Worm (Caenorhabditis elegans): ENCODE measurements around the gene cdd-1.

Gene cdd-1

ce11 chrX:8204475-8204874, 6.5 kb downstream of the cdd-1 start:
- TF ChIP-seq R02D3.7 (tag; optimal IDR thresholded peaks at IDR 0.05), result no peak
- no peak for TF ChIP-seq hmg-11 (tag; optimal IDR thresholded peaks at IDR 0.05)
- no peak for TF ChIP-seq ztf-4 (tag; optimal IDR thresholded peaks at IDR 0.05)
- no peak for TF ChIP-seq ceh-28 (tag; optimal IDR thresholded peaks at IDR 0.05)
- no peak for TF ChIP-seq elt-2 (tag; optimal IDR thresholded peaks at IDR 0.05)
- no peak for TF ChIP-seq ceh-82 (tag; optimal IDR thresholded peaks at IDR 0.05)
- no peak for TF ChIP-seq pqm-1 (tag; optimal IDR thresholded peaks at IDR 0.05)
- TF ChIP-seq nhr-237 (tag; optimal IDR thresholded peaks at IDR 0.05), result no peak
- TF ChIP-seq zag-1 (tag; optimal IDR thresholded peaks at IDR 0.05), result no peak
- TF ChIP-seq nhr-12 (tag; optimal IDR thresholded peaks at IDR 0.05), result no peak

- TF ChIP-seq elt-2 (tag; optimal IDR thresholded peaks at IDR 0.05), result no peak
- TF ChIP-seq nhr-12 (tag; optimal IDR thresholded peaks at IDR 0.05), result no peak
- TF ChIP-seq skn-1 (tag; optimal IDR thresholded peaks at IDR 0.05), result no peak
- TF ChIP-seq ztf-4 (tag; optimal IDR thresholded peaks at IDR 0.05), result no peak
- TF ChIP-seq egl-5 (tag; optimal IDR thresholded peaks at IDR 0.05), result no peak
- no peak for TF ChIP-seq unc-62 (GFP tag; optimal IDR thresholded peaks at IDR 0.05)
- TF ChIP-seq snpc-4 (tag; optimal IDR thresholded peaks at IDR 0.05), result no peak
- TF ChIP-seq fkh-10 (GFP tag; optimal IDR thresholded peaks at IDR 0.05), result no peak
- TF ChIP-seq nhr-11 (tag; optimal IDR thresholded peaks at IDR 0.05), result no peak
- TF ChIP-seq ceh-9 (tag; optimal IDR thresholded peaks at IDR 0.05), result no peak
- TF ChIP-seq ama-1 (optimal IDR thresholded peaks at IDR 0.05), result no peak
- TF ChIP-seq nhr-237 (tag; optimal IDR thresholded peaks at IDR 0.05), result no peak
- no peak for TF ChIP-seq hmg-11 (tag; optimal IDR thresholded peaks at IDR 0.05)
- TF ChIP-seq nhr-43 (tag; optimal IDR thresholded peaks at IDR 0.05; ENCODE audit: poor library complexity, severe bottlenecking), result no peak
- TF ChIP-seq zag-1 (tag; optimal IDR thresholded peaks at IDR 0.05), result no peak
- no peak for TF ChIP-seq egl-27 (tag; optimal IDR thresholded peaks at IDR 0.05)
These were observed 7.3 kb downstream of the cdd-1 start, which contains the start of gene C17H11.6 for ce11 chrX:8203684-8204083. Gene C17H11.6 (minus strand): TSS chrX:8203784.

- TF ChIP-seq nhr-25 (tag; optimal IDR thresholded peaks at IDR 0.05) (peak; percentile 70), nhr-23 (tag; optimal IDR thresholded peaks at IDR 0.05) (peak; percentile 14), hmg-11 (tag; optimal IDR thresholded peaks at IDR 0.05) (peak; percentile 13), daf-12 (tag; optimal IDR thresholded peaks at IDR 0.05) (no peak), zag-1 (tag; optimal IDR thresholded peaks at IDR 0.05) (no peak)
These were observed 9.7 kb downstream of the cdd-1 start for ce11 chrX:8201210-8201609.

ce11 chrX:8200206-8200605, 10.7 kb downstream of the cdd-1 start:
- TF ChIP-seq ztf-4 (tag; optimal IDR thresholded peaks at IDR 0.05) (no peak), nhr-23 (tag; optimal IDR thresholded peaks at IDR 0.05) (peak; percentile 65), ceh-82 (tag; optimal IDR thresholded peaks at IDR 0.05) (no peak), unc-62 (GFP tag; optimal IDR thresholded peaks at IDR 0.05) (no peak), nfya-1 (tag; optimal IDR thresholded peaks at IDR 0.05; ENCODE audit: insufficient read depth) (no peak), elt-3 (tag; optimal IDR thresholded peaks at IDR 0.05) (no peak), eor-1 (tag; optimal IDR thresholded peaks at IDR 0.05) (no peak), pha-4 (tag; optimal IDR thresholded peaks at IDR 0.05) (no peak), nhr-25 (tag; optimal IDR thresholded peaks at IDR 0.05) (peak; percentile 81), pqm-1 (tag; optimal IDR thresholded peaks at IDR 0.05) (no peak), ZK546.5 (tag; optimal IDR thresholded peaks at IDR 0.05) (no peak)

ce11 chrX:8193213-8193612, 17.7 kb downstream of the cdd-1 start:
- TF ChIP-seq lin-39 (tag; optimal IDR thresholded peaks at IDR 0.05) (no peak), lin-15B (tag; optimal IDR thresholded peaks at IDR 0.05) (no peak), elt-2 (tag; optimal IDR thresholded peaks at IDR 0.05) (peak; percentile 56), egl-5 (tag; optimal IDR thresholded peaks at IDR 0.05) (peak; percentile 18), aly-2 (tag; optimal IDR thresholded peaks at IDR 0.05) (no peak), ceh-28 (tag; optimal IDR thresholded peaks at IDR 0.05) (peak; percentile 16), pha-4 (tag; optimal IDR thresholded peaks at IDR 0.05) (peak; percentile 4), ama-1 (optimal IDR thresholded peaks at IDR 0.05) (peak; percentile 2)

ce11 chrX:8185037-8185436, 25.9 kb downstream of the cdd-1 start, which contains the start of gene C17H11.5:
Gene C17H11.5 (minus strand): TSS chrX:8185137.
- TF ChIP-seq nhr-67 (tag; optimal IDR thresholded peaks at IDR 0.05) (no peak), nhr-43 (tag; optimal IDR thresholded peaks at IDR 0.05; ENCODE audit: poor library complexity, severe bottlenecking) (no peak), ceh-9 (tag; optimal IDR thresholded peaks at IDR 0.05) (no peak), ceh-16 (tag; optimal IDR thresholded peaks at IDR 0.05) (no peak)

All from whole organism, L3 larva.